Fruit fly (Drosophila melanogaster) whole organism, wandering third instar larva: ENCODE results near the gene gl.

Experiments used
- Abd-B ChIP-seq: fragments of >200 bp; optimal IDR thresholded peaks from 2 replicates; lab custom pipeline; 2017; ENCODE audit warnings: missing biosample characterization, missing genetic modification characterization
- CG32264 ChIP-seq: fragments of 200-800 bp; sonication (Bioruptor generic); optimal IDR thresholded peaks from 2 replicates; lab custom pipeline; 2016; ENCODE audit warnings: missing biosample characterization, missing genetic modification characterization
- HLH106 ChIP-seq: fragments of 200-800 bp; optimal IDR thresholded peaks from 3 replicates; lab custom pipeline; 2019; ENCODE audit warnings: missing biosample characterization, mild to moderate bottlenecking, missing genetic modification characterization, moderate library complexity
- Hnf4 ChIP-seq: fragments of 200-800 bp; sonication (Bioruptor generic); optimal IDR thresholded peaks from 2 replicates; lab custom pipeline; 2016; ENCODE audit warnings: missing biosample characterization, mild to moderate bottlenecking, missing genetic modification characterization
- Jra ChIP-seq: sonication (Bioruptor generic); optimal IDR thresholded peaks from 2 replicates; lab custom pipeline; 2016; ENCODE audit warnings: missing biosample characterization, missing genetic modification characterization
- N ChIP-seq: fragments of >200 bp; optimal IDR thresholded peaks from 2 replicates; lab custom pipeline; 2018; ENCODE audit warnings: missing biosample characterization, missing external identifiers, missing genetic modification characterization
- ey ChIP-seq: fragments of 200-800 bp; sonication (Bioruptor generic); optimal IDR thresholded peaks from 2 replicates; lab custom pipeline; 2016; ENCODE audit warnings: missing biosample characterization, missing genetic modification characterization
- h ChIP-seq: fragments of 200-800 bp; sonication (Bioruptor generic); optimal IDR thresholded peaks from 3 replicates; lab custom pipeline; 2016; ENCODE audit warnings: missing biosample characterization, mild to moderate bottlenecking, missing genetic modification characterization

- TF ChIP-seq h (GFP tag; lab: Kevin White, UChicago) (no peak), Abd-B (GFP tag; lab: Kevin White, UChicago) (no peak), ey (GFP tag; lab: Kevin White, UChicago) (no peak), Jra (GFP tag; lab: Kevin White, UChicago) (no peak), N (GFP tag; lab: Kevin White, UChicago) (no peak), Hnf4 (GFP tag; lab: Kevin White, UChicago) (no peak), HLH106 (tag; lab: Kevin White, UChicago) (no peak), CG32264 (GFP tag; lab: Kevin White, UChicago) (no peak)
Measured at dm6 chr3R:18389790-18390189, 17.3 kb upstream of the gl start, which contains the start of gene Vha100-4.
